Worm (Caenorhabditis elegans) whole organism, young adult: ENCODE results near the gene srsy-2.

Source experiments
- F39B2.1 ChIP-seq: fragments of 200-800 bp; sonication (Bioruptor generic); IDR thresholded peaks from 2 replicates; pipeline ENCODE4 v1.3.6; 2022; ENCODE audit warnings: missing genetic modification reagents, missing genetic modification characterization, missing compliant biosample characterization
- bed-2 ChIP-seq: fragments of 200-800 bp; sonication (Bioruptor generic); IDR thresholded peaks from 2 replicates; pipeline ENCODE4 v1.3.6; 2022; ENCODE audit warnings: missing genetic modification reagents, missing genetic modification characterization, missing compliant biosample characterization
- die-1 ChIP-seq: sonication (generic microtip); optimal IDR thresholded peaks from 2 replicates; lab custom pipeline; 2016; ENCODE audit warnings: missing genotype, mild to moderate bottlenecking, missing genetic modification characterization, missing compliant biosample characterization
- him-1 ChIP-seq: sonication (generic microtip); optimal IDR thresholded peaks from 2 replicates; lab custom pipeline; 2016; ENCODE audit warnings: missing genotype, missing genetic modification reagents, missing genetic modification characterization, missing compliant biosample characterization
- nhr-27 ChIP-seq: fragments of 200-800 bp; sonication (Bioruptor generic); optimal IDR thresholded peaks from 2 replicates; lab custom pipeline; 2018; ENCODE audit warnings: mild to moderate bottlenecking, missing genetic modification characterization, moderate library complexity, missing compliant biosample characterization
- rcor-1 ChIP-seq: fragments of 200-800 bp; sonication (Bioruptor generic); IDR thresholded peaks from 2 replicates; pipeline ENCODE4 v1.3.6; 2022; ENCODE audit warnings: missing genetic modification reagents, missing genetic modification characterization, missing compliant biosample characterization
- tlf-1 ChIP-seq: fragments of 200-800 bp; sonication (Bioruptor generic); optimal IDR thresholded peaks from 2 replicates; lab custom pipeline; 2018; ENCODE audit warnings: mild to moderate bottlenecking, missing genetic modification characterization, missing compliant biosample characterization

DNA sequence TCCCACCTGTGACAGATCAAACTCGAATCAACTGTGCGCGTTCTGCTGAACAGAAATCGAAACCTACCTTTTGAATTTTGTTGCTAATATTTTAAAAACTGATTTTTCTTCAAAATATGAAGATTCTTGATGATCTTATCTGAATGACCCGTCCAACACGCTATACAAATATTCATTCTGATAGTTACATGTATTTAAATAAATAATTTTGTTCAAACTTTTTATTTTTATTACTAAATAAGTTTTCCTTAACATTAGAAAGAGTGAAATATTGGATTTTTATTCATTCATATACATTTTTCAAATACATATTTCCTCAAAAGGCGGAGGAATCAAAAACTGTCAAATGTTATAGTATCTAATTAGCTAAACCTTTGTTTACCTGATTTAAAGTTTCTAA, 41.1 kb upstream of the srsy-2 start, which contains the start of gene F13H8.8:
- TF ChIP-seq rcor-1 (GFP tag; lab: Robert Waterston, UW) (no peak), nhr-27 (no peak), him-1 (tag; lab: Kevin White, UChicago) (no peak), die-1 (tag; lab: Kevin White, UChicago) (no peak), bed-2 (GFP tag; lab: Robert Waterston, UW) (no peak), tlf-1 (GFP tag; lab: Kevin White, UChicago) (no peak), F39B2.1 (GFP tag; lab: Robert Waterston, UW) (no peak)
